Fruit fly (Drosophila melanogaster) whole organism, adult: ENCODE results near the gene CG3164.

Source experiments
- CG12768 ChIP-seq: fragments of 200-800 bp; sonication (Bioruptor generic); optimal IDR thresholded peaks from 2 replicates; lab custom pipeline; 2017; ENCODE audit warnings: missing biosample characterization, missing genetic modification characterization, mild to moderate bottlenecking, moderate library complexity, missing genetic modification reagents
- CG1620 ChIP-seq: fragments of 200-800 bp; sonication (Bioruptor generic); optimal IDR thresholded peaks from 2 replicates; lab custom pipeline; 2016; ENCODE audit warnings: missing biosample characterization, missing genetic modification characterization
- CG5204 ChIP-seq: fragments of 200-800 bp; sonication (Bioruptor generic); optimal IDR thresholded peaks from 2 replicates; lab custom pipeline; 2016; ENCODE audit warnings: missing biosample characterization, missing genetic modification characterization

- TF ChIP-seq CG1620 (peak; percentile 37), CG12768 (GFP tag; lab: Kevin White, UChicago) (peak; percentile 68), CG5204 (no peak)
Observed at dm6 chr2L:131466-132270, 1.1 kb upstream of the CG3164 start, which contains the start of gene Gs1.
